Fruit fly (Drosophila melanogaster): Measurements from ENCODE around the gene CG3198.

DNA sequence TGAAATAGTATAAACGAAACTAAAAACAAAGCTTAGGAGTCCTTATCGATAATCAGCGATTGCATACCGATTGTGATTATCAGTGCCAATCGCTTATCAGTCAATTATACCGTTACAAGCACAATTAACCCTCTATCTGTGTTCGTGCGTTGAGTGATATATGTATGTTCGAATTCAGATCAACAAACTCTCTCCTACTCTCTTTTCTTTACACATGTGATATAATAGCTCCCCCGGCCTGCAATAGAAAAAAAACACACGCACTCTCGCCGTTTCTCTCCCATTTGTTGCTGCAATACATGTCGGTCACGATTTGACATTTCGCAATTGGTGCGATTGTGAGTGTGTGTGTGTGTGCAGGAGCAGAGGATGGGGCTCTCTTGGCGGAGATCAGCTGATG, 11.4 kb downstream of the CG3198 start:
- TF ChIP-seq CTCF (optimal IDR thresholded peaks at IDR 0.05) (no peak), CG8478 (optimal IDR thresholded peaks at IDR 0.05) (no peak)
